Worm (Caenorhabditis elegans): Measurements from ENCODE around the gene lact-4.

The lact-4 gene

DNA sequence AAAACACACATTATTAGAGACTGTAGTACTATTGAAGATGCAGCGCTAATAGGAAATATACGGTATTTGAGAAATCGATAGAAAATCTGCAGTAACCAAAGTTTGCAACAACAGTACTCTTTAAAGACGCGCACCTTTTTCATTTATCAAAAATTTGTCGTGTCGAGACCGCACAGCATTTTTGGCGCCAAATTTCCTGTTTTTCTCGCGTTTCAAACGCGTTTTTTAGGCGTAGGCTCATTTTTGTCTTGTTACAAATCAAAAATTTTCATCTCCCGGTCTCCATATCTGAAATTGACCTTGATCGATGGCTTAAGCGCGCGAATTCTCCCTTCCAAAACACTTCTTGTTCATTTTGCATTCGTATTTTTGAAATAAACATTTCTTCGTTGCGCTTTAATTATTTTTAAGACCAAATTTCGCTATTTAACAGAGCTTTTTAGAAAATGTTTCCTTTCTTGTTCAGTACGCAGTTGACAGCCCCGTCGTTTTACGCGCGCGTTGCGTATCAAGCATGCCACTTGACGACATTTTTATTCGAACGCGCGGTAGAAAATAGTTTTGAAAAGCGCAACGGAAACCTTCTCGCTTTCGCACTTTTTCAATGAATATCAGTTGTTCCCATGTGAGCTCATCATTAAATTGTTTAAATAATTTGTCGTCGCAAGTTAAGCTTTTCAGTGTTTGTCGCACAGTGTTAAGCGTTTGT lies 23.4 kb downstream of the lact-4 start:
- peak; percentile 0 for TF ChIP-seq lin-13 (tag; optimal IDR thresholded peaks at IDR 0.05)
- TF ChIP-seq drap-1 (GFP tag; optimal IDR thresholded peaks at IDR 0.05) = no peak
- no peak for TF ChIP-seq cnd-1 (tag; optimal IDR thresholded peaks at IDR 0.05)
- no peak for TF ChIP-seq mep-1 (tag; optimal IDR thresholded peaks at IDR 0.05)
- no peak for TF ChIP-seq unc-39 (tag; optimal IDR thresholded peaks at IDR 0.05)
- no peak for TF ChIP-seq pha-4 (tag; optimal IDR thresholded peaks at IDR 0.05)
- no peak for TF ChIP-seq nhr-28 (tag; optimal IDR thresholded peaks at IDR 0.05)
- no peak for TF ChIP-seq nhr-2 (tag; optimal IDR thresholded peaks at IDR 0.05)
- no peak for TF ChIP-seq lin-32 (GFP tag; optimal IDR thresholded peaks at IDR 0.05)
- no peak for TF ChIP-seq lsy-2 (tag; optimal IDR thresholded peaks at IDR 0.05)
- peak; percentile 1 for TF ChIP-seq hlh-1 (tag; optimal IDR thresholded peaks at IDR 0.05)
- TF ChIP-seq sptf-1 (tag; optimal IDR thresholded peaks at IDR 0.05) = no peak
- no peak for TF ChIP-seq bed-3 (GFP tag; optimal IDR thresholded peaks at IDR 0.05)

DNA sequence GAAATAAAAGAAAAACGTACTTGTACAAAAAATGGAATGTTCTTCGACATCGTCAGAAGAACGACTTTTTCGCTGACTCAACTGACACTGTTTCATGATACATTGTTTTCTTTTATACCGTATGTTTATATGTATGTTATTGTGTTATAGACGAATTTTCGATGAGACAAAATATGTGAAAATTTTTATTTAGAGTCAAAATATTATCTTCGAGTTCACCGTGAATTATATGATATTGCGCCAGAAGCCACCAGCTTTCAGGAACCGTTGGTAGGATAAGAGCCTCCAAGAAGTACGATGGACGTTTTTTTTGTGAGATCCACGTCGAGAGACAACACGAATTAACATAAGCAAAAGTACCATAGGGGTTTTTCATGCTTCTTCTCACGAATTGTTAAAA lies 24.2 kb downstream of the lact-4 start, which contains the start of gene F22B5.6:
TSS of gene F22B5.6 (minus strand) at position 101 of the 400 bp plus-strand sequence.
- no peak for TF ChIP-seq cnd-1 (tag; optimal IDR thresholded peaks at IDR 0.05)
- no peak for TF ChIP-seq nhr-76 (tag; optimal IDR thresholded peaks at IDR 0.05)
- TF ChIP-seq ces-1 (GFP tag; optimal IDR thresholded peaks at IDR 0.05) = no peak
- TF ChIP-seq drap-1 (GFP tag; optimal IDR thresholded peaks at IDR 0.05) = no peak
- no peak for TF ChIP-seq nhr-28 (tag; optimal IDR thresholded peaks at IDR 0.05)
- TF ChIP-seq lin-32 (GFP tag; optimal IDR thresholded peaks at IDR 0.05) = no peak
- no peak for TF ChIP-seq unc-120 (tag; optimal IDR thresholded peaks at IDR 0.05; ENCODE audit: poor library complexity, severe bottlenecking)
- no peak for TF ChIP-seq ceh-83 (GFP tag; optimal IDR thresholded peaks at IDR 0.05)
- TF ChIP-seq snpc-4 (tag; optimal IDR thresholded peaks at IDR 0.05) = no peak
- TF ChIP-seq nhr-12 (tag; optimal IDR thresholded peaks at IDR 0.05) = no peak
- no peak for TF ChIP-seq lin-13 (tag; optimal IDR thresholded peaks at IDR 0.05)
- TF ChIP-seq ham-2 (GFP tag; optimal IDR thresholded peaks at IDR 0.05) = no peak
- TF ChIP-seq pha-4 (tag; optimal IDR thresholded peaks at IDR 0.05) = no peak
- no peak for TF ChIP-seq tbx-8 (GFP tag; optimal IDR thresholded peaks at IDR 0.05)
- no peak for TF ChIP-seq bed-3 (GFP tag; optimal IDR thresholded peaks at IDR 0.05)
- no peak for TF ChIP-seq zip-8 (tag; optimal IDR thresholded peaks at IDR 0.05)
- no peak for TF ChIP-seq ztf-11 (tag; optimal IDR thresholded peaks at IDR 0.05)

DNA sequence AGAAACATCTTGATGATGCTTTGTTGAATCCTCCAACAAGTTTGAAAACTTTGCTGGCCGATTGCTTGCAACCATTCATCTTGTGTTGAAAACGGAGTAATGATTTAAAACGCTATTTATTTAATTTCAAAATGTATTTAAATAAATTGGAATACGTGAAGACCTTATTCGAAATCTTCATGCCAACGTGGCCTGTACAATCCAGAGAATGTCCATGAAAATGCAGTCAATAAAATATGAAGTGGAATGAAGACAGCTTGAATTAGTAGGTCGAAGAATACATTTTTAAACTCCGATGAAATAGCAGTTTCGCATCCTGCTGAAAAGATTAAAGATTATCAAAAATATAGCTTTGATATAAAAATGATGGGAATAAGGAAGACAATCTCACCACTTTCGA lies 25.8 kb downstream of the lact-4 start, which contains the start of gene F22B5.5:
TSS of gene F22B5.5 (minus strand) at position 101 of the 400 bp plus-strand sequence.
- TF ChIP-seq drap-1 (GFP tag; optimal IDR thresholded peaks at IDR 0.05) = no peak
- no peak for TF ChIP-seq M03D4.4 (tag; optimal IDR thresholded peaks at IDR 0.05)
- no peak for TF ChIP-seq unc-39 (tag; optimal IDR thresholded peaks at IDR 0.05)
- no peak for TF ChIP-seq blmp-1 (tag; optimal IDR thresholded peaks at IDR 0.05)
- TF ChIP-seq cnd-1 (tag; optimal IDR thresholded peaks at IDR 0.05) = no peak
- no peak for TF ChIP-seq ceh-39 (tag; optimal IDR thresholded peaks at IDR 0.05)
- TF ChIP-seq zip-8 (tag; optimal IDR thresholded peaks at IDR 0.05) = no peak
- no peak for TF ChIP-seq ceh-43 (GFP tag; optimal IDR thresholded peaks at IDR 0.05)
- TF ChIP-seq lin-13 (tag; optimal IDR thresholded peaks at IDR 0.05) = no peak
- TF ChIP-seq mab-5 (tag; optimal IDR thresholded peaks at IDR 0.05) = no peak
- no peak for TF ChIP-seq ceh-83 (GFP tag; optimal IDR thresholded peaks at IDR 0.05)
- TF ChIP-seq lsy-2 (tag; optimal IDR thresholded peaks at IDR 0.05) = no peak
- TF ChIP-seq bed-3 (GFP tag; optimal IDR thresholded peaks at IDR 0.05) = no peak
- no peak for TF ChIP-seq unc-62 (GFP tag; optimal IDR thresholded peaks at IDR 0.05)
- TF ChIP-seq nhr-12 (tag; optimal IDR thresholded peaks at IDR 0.05) = no peak
- no peak for TF ChIP-seq sptf-1 (tag; optimal IDR thresholded peaks at IDR 0.05)
- TF ChIP-seq flh-1 (GFP tag; optimal IDR thresholded peaks at IDR 0.05) = no peak
- TF ChIP-seq hlh-1 (tag; optimal IDR thresholded peaks at IDR 0.05) = no peak
- no peak for TF ChIP-seq unc-120 (tag; optimal IDR thresholded peaks at IDR 0.05; ENCODE audit: poor library complexity, severe bottlenecking)
- TF ChIP-seq ztf-11 (tag; optimal IDR thresholded peaks at IDR 0.05) = no peak

DNA sequence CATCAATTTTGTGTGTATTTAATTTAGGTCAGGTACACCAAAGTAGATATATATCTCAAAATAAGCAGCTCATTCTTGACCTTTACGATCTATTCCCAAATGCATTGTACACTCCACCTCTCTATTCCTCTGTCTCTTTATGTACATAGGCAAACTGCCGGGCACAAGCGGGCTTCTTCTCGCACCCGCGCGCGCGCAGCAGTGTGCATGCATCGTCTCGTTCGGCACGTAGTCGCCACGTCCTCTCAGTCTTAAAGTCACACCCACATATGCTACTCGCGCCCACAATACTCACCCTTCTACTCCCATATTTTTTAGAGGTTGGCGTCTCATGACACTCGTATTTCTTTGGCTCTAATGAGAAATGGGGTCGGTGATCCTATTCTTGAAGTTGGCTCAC lies 28.9 kb downstream of the lact-4 start:
- TF ChIP-seq blmp-1 (tag; optimal IDR thresholded peaks at IDR 0.05) = no peak
- peak; percentile 60 for TF ChIP-seq pha-4 (tag; optimal IDR thresholded peaks at IDR 0.05)

DNA sequence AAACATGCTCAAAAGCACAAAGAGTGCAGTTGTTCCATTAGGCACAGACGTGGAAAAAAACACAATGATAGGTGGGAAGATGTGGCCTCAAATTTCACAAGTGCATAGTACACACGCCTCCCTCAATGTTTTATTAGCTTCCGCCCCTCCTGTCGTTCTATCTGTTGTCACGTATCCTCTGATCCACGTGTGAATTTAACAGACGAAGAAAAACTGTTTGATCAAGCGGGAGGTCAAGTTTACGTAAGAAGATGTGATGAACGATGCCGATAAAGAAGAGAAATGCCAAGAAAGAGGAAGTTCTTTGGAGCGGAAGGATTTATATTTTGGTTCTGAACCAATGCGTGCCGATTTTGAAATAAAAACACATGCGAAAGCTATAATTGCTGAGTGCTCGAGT lies 29.5 kb downstream of the lact-4 start:
- TF ChIP-seq lin-32 (GFP tag; optimal IDR thresholded peaks at IDR 0.05) = no peak

Data from whole organism, mixed stage, embryonic.